Worm (Caenorhabditis elegans) whole organism, young adult: ENCODE data around the gene tag-151.
"Not testable (repeated sequence)": the region's sequence is repeated elsewhere in the genome, so short reads cannot be mapped to it uniquely, and the experiment has no call there.

ENCODE experiments used
- F55B11.4 ChIP-seq: sonication (generic microtip); optimal IDR thresholded peaks from 2 replicates; lab custom pipeline; 2016; ENCODE audit warnings: missing compliant biosample characterization, missing genetic modification characterization, borderline replicate concordance; ENCODE audit not compliant: insufficient read depth
- him-1 ChIP-seq: sonication (generic microtip); optimal IDR thresholded peaks from 2 replicates; lab custom pipeline; 2016; ENCODE audit warnings: missing genotype, missing genetic modification reagents, missing genetic modification characterization, missing compliant biosample characterization
- lin-35 ChIP-seq, 3 experiments: fragments of 150-350 bp in 2 of 3; sonication (generic microtip) in 1 of 3; optimal IDR thresholded peaks; 2 replicates each; lab custom pipeline; 2014 to 2018; ENCODE audit warnings: missing biosample characterization in 3 of 3, missing genetic modification characterization in 3 of 3, missing genetic modification reagents in 3 of 3
- nfya-1 ChIP-seq: sonication (generic microtip); optimal IDR thresholded peaks from 2 replicates; lab custom pipeline; 2017; ENCODE audit warnings: antibody characterized with exemption, missing compliant biosample characterization, missing genetic modification characterization, borderline replicate concordance; ENCODE audit not compliant: insufficient read depth
- pha-4 ChIP-seq: fragments of 150-350 bp; sonication (generic microtip); optimal IDR thresholded peaks from 2 replicates; lab custom pipeline; 2014; ENCODE audit warnings: missing biosample characterization, missing genetic modification reagents, missing genetic modification characterization
- snpc-3.4 ChIP-seq: sonication (generic microtip); optimal IDR thresholded peaks from 2 replicates; lab custom pipeline; 2017; ENCODE audit warnings: missing genetic modification characterization, mild to moderate bottlenecking, missing compliant biosample characterization, antibody characterized with exemption, moderate library complexity, missing genotype, missing genetic modification reagents
- zfh-2 ChIP-seq: fragments of 200-800 bp; sonication (Bioruptor generic); conservative IDR thresholded peaks from 2 replicates; pipeline ENCODE4 v1.3.6; 2022; ENCODE audit warnings: missing genetic modification reagents, missing genetic modification characterization, missing compliant biosample characterization

DNA sequence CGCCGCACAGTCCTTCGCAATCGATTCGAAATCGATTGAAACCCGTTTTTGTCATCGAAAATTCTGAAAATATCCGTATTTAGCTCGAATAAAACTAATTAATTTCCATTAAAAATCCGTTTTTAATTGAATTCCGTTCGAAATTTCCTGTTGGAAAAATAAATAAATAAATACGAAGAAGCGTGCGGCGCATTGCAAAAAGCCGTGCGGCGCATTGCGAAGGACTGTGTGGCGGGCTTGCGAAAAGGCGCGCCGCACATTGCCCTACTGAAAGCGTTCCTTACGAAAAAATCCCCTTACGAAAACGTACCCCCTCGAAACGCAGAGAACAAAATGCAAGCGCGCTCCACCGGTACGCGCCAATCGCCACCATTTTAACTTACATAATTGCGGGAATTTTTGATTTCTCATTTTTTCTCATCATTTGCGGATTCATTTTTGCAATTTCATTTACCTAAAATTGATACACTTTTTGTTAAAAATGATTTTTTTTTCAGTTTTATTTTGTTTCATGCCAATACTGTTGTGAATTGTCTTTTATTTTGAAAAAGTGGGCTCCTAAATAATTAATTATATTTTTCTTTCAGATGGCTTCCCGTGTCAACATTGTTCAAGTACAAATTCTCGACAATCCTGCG lies 8.5 kb upstream of the tag-151 start, which contains the start of gene unc-85:
- not testable (repeated sequence) for TF ChIP-seq F55B11.4 (tag; lab: Kevin White, UChicago); pha-4 (tag; lab: Kevin White, UChicago); nfya-1 (tag; lab: Kevin White, UChicago); him-1
- peak; percentile 84 for TF ChIP-seq snpc-3.4 (tag; lab: Kevin White, UChicago)
- peak; percentile 54 to 70 (median 60) for TF ChIP-seq lin-35 (GFP tag; optimal IDR thresholded peaks at IDR 0.05; lab: Kevin White, UChicago)
- peak; percentile 78 for TF ChIP-seq zfh-2 (GFP tag; lab: Robert Waterston, UW)
